Worm (Caenorhabditis elegans): Measurements from ENCODE around the gene bli-5.

Gene bli-5

ce11 chrIII:13462965-13463783 is 33.6 kb upstream of the bli-5 start, which contains the start of gene ant-1.1 (continued):
- TF ChIP-seq dpl-1 (GFP tag; optimal IDR thresholded peaks at IDR 0.05): peak; percentile 86
- TF ChIP-seq aptf-2 (GFP tag; conservative IDR thresholded peaks at IDR 0.05): peak; percentile 82
- TF ChIP-seq F33H1.4 (GFP tag; IDR thresholded peaks at IDR 0.05): peak; percentile 99
- no peak for TF ChIP-seq nfya-1 (tag; optimal IDR thresholded peaks at IDR 0.05; ENCODE audit: borderline replicate concordance, insufficient read depth)
- TF ChIP-seq K12H6.12 (tag; optimal IDR thresholded peaks at IDR 0.05): peak; percentile 85
- TF ChIP-seq snpc-3.4 (tag; optimal IDR thresholded peaks at IDR 0.05): peak; percentile 77
- TF ChIP-seq madf-6 (GFP tag; IDR thresholded peaks at IDR 0.05): peak; percentile 85
- peak; percentile 99 for TF ChIP-seq lin-54 (GFP tag; optimal IDR thresholded peaks at IDR 0.05)
- TF ChIP-seq tlf-1 (GFP tag; optimal IDR thresholded peaks at IDR 0.05): peak; percentile 94
- TF ChIP-seq hmg-1.2 (GFP tag; IDR thresholded peaks at IDR 0.05): peak; percentile 75
- peak; percentile 87 for TF ChIP-seq ztf-18 (tag; optimal IDR thresholded peaks at IDR 0.05)
- TF ChIP-seq tbp1 (GFP tag; optimal IDR thresholded peaks at IDR 0.05): peak; percentile 69
- peak; percentile 45 for TF ChIP-seq gei-17 (GFP tag; optimal IDR thresholded peaks at IDR 0.05)
- no peak for TF ChIP-seq cebp-2 (GFP tag; IDR thresholded peaks at IDR 0.05)
- TF ChIP-seq mxl-1 (tag; optimal IDR thresholded peaks at IDR 0.05): no peak
- TF ChIP-seq pha-4 (tag; optimal IDR thresholded peaks at IDR 0.05): no peak
- no peak for TF ChIP-seq unc-62 (GFP tag; optimal IDR thresholded peaks at IDR 0.05)
- peak; percentile 84 for TF ChIP-seq snpc-1.3 (tag; optimal IDR thresholded peaks at IDR 0.05; ENCODE audit: insufficient read depth)
- no peak for TF ChIP-seq F57A8.1 (GFP tag; optimal IDR thresholded peaks at IDR 0.05)
- TF ChIP-seq Y56A3A.18 (GFP tag; IDR thresholded peaks at IDR 0.05): peak; percentile 70
- no peak for TF ChIP-seq lag-1 (GFP tag; IDR thresholded peaks at IDR 0.05)
- no peak for TF ChIP-seq bed-2 (GFP tag; IDR thresholded peaks at IDR 0.05)
- TF ChIP-seq snpc-1.1 (tag; optimal IDR thresholded peaks at IDR 0.05; ENCODE audit: insufficient read depth): no peak
- peak; percentile 1 for TF ChIP-seq B0035.1 (tag; optimal IDR thresholded peaks at IDR 0.05)
- TF ChIP-seq hmg-20 (GFP tag; IDR thresholded peaks at IDR 0.05): peak; percentile 68
- no peak for TF ChIP-seq ceh-40 (GFP tag; IDR thresholded peaks at IDR 0.05)
- TF ChIP-seq nfya-2 (GFP tag; IDR thresholded peaks at IDR 0.05): no peak
- peak; percentile 91 for TF ChIP-seq madf-3 (GFP tag; IDR thresholded peaks at IDR 0.05)
- TF ChIP-seq hrde-1 (tag; optimal IDR thresholded peaks at IDR 0.05; ENCODE audit: borderline replicate concordance): no peak
- TF ChIP-seq ceh-58 (GFP tag; IDR thresholded peaks at IDR 0.05): no peak
- TF ChIP-seq rcor-1 (GFP tag; IDR thresholded peaks at IDR 0.05): peak; percentile 87
- peak; percentile 22 for TF ChIP-seq sptf-2 (GFP tag; optimal IDR thresholded peaks at IDR 0.05)
- peak; percentile 45 for TF ChIP-seq xnd-1 (tag; optimal IDR thresholded peaks at IDR 0.05)
- peak; percentile 53; the same call in 1 of the 2 replicates for TF ChIP-seq attf-3 (GFP tag; conservative IDR thresholded peaks at IDR 0.05)
- TF ChIP-seq F37B4.10 (GFP tag; IDR thresholded peaks at IDR 0.05): no peak
- TF ChIP-seq egrh-3 (GFP tag; IDR thresholded peaks at IDR 0.05): peak; percentile 88
- peak; percentile 63 for TF ChIP-seq nhr-80 (tag; optimal IDR thresholded peaks at IDR 0.05)
- TF ChIP-seq madf-8 (GFP tag; conservative IDR thresholded peaks at IDR 0.05): peak; percentile 29; the same call in 1 of the 2 replicates
- TF ChIP-seq F49E8.2 (tag; optimal IDR thresholded peaks at IDR 0.05; ENCODE audit: insufficient read depth): peak; percentile 10
- peak; percentile 72; the same call in 1 of the 2 replicates for TF ChIP-seq B0336.3 (GFP tag; IDR thresholded peaks at IDR 0.05)
- peak; percentile 66 for TF ChIP-seq chd-7 (tag; optimal IDR thresholded peaks at IDR 0.05)
- TF ChIP-seq ekl-4 (GFP tag; IDR thresholded peaks at IDR 0.05): peak; percentile 92
- TF ChIP-seq repo-1 (tag; optimal IDR thresholded peaks at IDR 0.05): peak; percentile 61
- TF ChIP-seq bed-1 (GFP tag; IDR thresholded peaks at IDR 0.05): no peak
- TF ChIP-seq F52B5.7 (tag; optimal IDR thresholded peaks at IDR 0.05): no peak
- TF ChIP-seq mes-4 (tag; optimal IDR thresholded peaks at IDR 0.05): no peak
- no peak for TF ChIP-seq ztf-22 (GFP tag; optimal IDR thresholded peaks at IDR 0.05)

Measured in whole organism, young adult.